Worm (Caenorhabditis elegans): ENCODE data around the gene myrf-2.

DNA sequence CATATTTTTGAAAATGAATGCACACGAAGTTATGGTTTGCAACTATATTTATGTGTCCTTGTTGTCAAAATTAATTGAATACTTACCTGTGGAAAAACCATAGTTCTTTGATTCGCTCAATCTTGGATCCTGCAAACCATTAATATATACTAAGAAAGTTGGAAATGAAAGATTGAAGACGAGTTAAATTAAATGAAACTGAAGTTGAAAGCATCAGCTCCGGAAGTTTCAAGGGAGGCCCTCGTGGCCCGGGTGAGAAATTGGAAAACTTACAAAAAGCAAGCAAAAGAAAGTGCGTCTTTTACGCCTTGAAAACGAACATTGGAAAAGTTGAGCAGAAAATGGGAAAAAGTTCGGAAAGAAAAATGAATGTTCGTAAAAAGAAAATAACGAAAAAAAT is 61.1 kb downstream of the myrf-2 start, which contains the start of gene unc-58:
- TF ChIP-seq unc-62 (GFP tag; optimal IDR thresholded peaks at IDR 0.05) (no peak), ama-1 (optimal IDR thresholded peaks at IDR 0.05) (no peak), skn-1 (tag; optimal IDR thresholded peaks at IDR 0.05) (no peak), sma-3 (GFP tag; optimal IDR thresholded peaks at IDR 0.05) (no peak), R02D3.7 (tag; optimal IDR thresholded peaks at IDR 0.05) (no peak), ztf-11 (tag; optimal IDR thresholded peaks at IDR 0.05) (no peak)
